Worm (Caenorhabditis elegans): ENCODE data around the gene srbc-67.
"Not testable (repeated sequence)": the region's sequence is repeated elsewhere in the genome, so short reads cannot be mapped to it uniquely, and the experiment has no call there.

DNA sequence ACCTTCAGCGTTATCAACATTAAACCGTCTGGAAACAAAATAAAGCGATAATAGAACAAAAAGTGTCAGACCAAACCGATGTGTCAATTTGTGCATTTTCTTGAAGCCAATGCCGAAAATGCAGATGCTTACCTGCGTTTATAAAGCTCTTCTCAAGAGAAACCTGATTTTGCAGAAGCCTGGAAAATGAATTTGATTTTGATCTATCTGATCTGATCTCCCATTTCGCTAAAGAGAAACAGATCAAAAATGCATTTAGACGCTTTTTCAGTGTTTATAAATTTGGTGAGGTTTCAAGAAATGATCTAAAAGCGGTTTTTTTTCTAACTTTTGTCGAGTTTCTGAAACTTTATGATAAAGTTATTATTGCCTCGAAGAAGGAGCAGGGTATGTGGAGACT lies 21.8 kb upstream of the srbc-67 start, which contains the start of gene T24A6.16:
- TF ChIP-seq nhr-25 (tag; optimal IDR thresholded peaks at IDR 0.05; ENCODE audit: borderline replicate concordance, insufficient read depth); fos-1 (tag; optimal IDR thresholded peaks at IDR 0.05); nhr-6 (tag; optimal IDR thresholded peaks at IDR 0.05); jun-1 (tag; optimal IDR thresholded peaks at IDR 0.05); ama-1 (optimal IDR thresholded peaks at IDR 0.05); lin-13 (GFP tag; optimal IDR thresholded peaks at IDR 0.05); ceh-62 (tag; optimal IDR thresholded peaks at IDR 0.05); nhr-10 (tag; optimal IDR thresholded peaks at IDR 0.05); egl-27 (tag; optimal IDR thresholded peaks at IDR 0.05); lsy-2 (tag; optimal IDR thresholded peaks at IDR 0.05); madf-5 (GFP tag; IDR thresholded peaks at IDR 0.05); snpc-4 (tag; optimal IDR thresholded peaks at IDR 0.05): not testable (repeated sequence)
